Worm (Caenorhabditis elegans): Measurements from ENCODE around the gene F26D2.15.

DNA sequence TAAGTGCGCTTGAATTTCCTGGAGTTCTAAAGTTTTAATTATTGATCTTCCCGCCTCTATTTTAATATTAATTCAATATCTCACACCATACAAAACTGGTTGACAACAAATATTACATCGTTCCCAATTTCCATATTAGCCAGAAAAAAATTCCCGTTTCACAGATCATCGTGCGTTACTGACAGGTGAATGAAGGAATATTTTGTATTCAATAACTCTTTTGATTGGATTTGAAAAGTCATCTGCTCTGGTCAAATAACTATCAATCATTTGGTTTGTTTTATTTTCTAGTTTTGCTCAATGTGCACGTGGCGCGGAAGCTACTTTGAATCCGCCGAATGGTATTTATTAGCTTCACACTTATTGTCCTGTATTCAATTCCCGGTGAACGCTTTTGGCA lies 46.0 kb downstream of the F26D2.15 start, which contains the start of gene srh-139:
- no peak for TF ChIP-seq nhr-12 (tag; optimal IDR thresholded peaks at IDR 0.05)
- no peak for TF ChIP-seq nhr-237 (tag; optimal IDR thresholded peaks at IDR 0.05)
- TF ChIP-seq nhr-25 (tag; optimal IDR thresholded peaks at IDR 0.05), result no peak
- TF ChIP-seq pqm-1 (tag; optimal IDR thresholded peaks at IDR 0.05), result no peak
- TF ChIP-seq ZK546.5 (tag; optimal IDR thresholded peaks at IDR 0.05), result no peak
- TF ChIP-seq ama-1 (optimal IDR thresholded peaks at IDR 0.05), result no peak
- no peak for TF ChIP-seq nhr-76 (tag; optimal IDR thresholded peaks at IDR 0.05)
- no peak for TF ChIP-seq jun-1 (tag; optimal IDR thresholded peaks at IDR 0.05)
- no peak for TF ChIP-seq elt-3 (tag; optimal IDR thresholded peaks at IDR 0.05)
- TF ChIP-seq tbx-2 (tag; optimal IDR thresholded peaks at IDR 0.05), result no peak
- no peak for TF ChIP-seq R02D3.7 (tag; optimal IDR thresholded peaks at IDR 0.05)
- no peak for TF ChIP-seq nhr-77 (tag; optimal IDR thresholded peaks at IDR 0.05)
- TF ChIP-seq ceh-9 (tag; optimal IDR thresholded peaks at IDR 0.05), result no peak
- TF ChIP-seq ceh-28 (tag; optimal IDR thresholded peaks at IDR 0.05), result no peak

All from whole organism, L3 larva.